Fruit fly (Drosophila melanogaster) ovary, adult (tissue): ENCODE results near the gene 5-HT2B.

ENCODE experiments used
- CG17801 ChIP-seq: fragments of 200-800 bp; optimal IDR thresholded peaks from 2 replicates; lab custom pipeline; 2019; ENCODE audit warnings: missing biosample characterization, mild to moderate bottlenecking, missing genetic modification characterization, moderate library complexity; ENCODE audit not compliant: partially characterized antibody

5-HT2B gene

dm6 chr3R:8577409-8578255 lies at the start of gene 5-HT2B:
TSS of gene 5-HT2B (plus strand) at chr3R:8578205.
- no peak for TF ChIP-seq CG17801 (GFP tag; lab: Kevin White, UChicago)

dm6 chr3R:8528862-8529261 lies 49.1 kb upstream of the 5-HT2B start, which contains the start of gene CG11741:
TSS of gene CG11741 (minus strand) at chr3R:8528877.
- TF ChIP-seq CG17801 (GFP tag; lab: Kevin White, UChicago): no peak

- TF ChIP-seq CG17801 (GFP tag; lab: Kevin White, UChicago): no peak
These were observed 32.1 kb upstream of the 5-HT2B start for dm6 chr3R:8545915-8546314.

dm6 chr3R:8552308-8552707 lies 25.7 kb upstream of the 5-HT2B start, which contains the start of gene Or85d:
TSS of gene Or85d (plus strand) at chr3R:8552608.
- TF ChIP-seq CG17801 (GFP tag; lab: Kevin White, UChicago): no peak

- no peak for TF ChIP-seq CG17801 (GFP tag; lab: Kevin White, UChicago)
These were observed 16.5 kb upstream of the 5-HT2B start, which contains the start of gene pch2 for dm6 chr3R:8561522-8561921. TSS of gene pch2 (minus strand) at chr3R:8561764.

dm6 chr3R:8562484-8562886 lies 15.5 kb upstream of the 5-HT2B start, which contains the start of the genes mRpS18A and CG31460:
TSS of gene mRpS18A (minus strand) at chr3R:8562593.
TSS of gene CG31460 (plus strand) at chr3R:8562673.
- TF ChIP-seq CG17801 (GFP tag; lab: Kevin White, UChicago): no peak

dm6 chr3R:8563774-8564173 lies 14.2 kb upstream of the 5-HT2B start, which contains the start of gene Cenp-C:
TSS of gene Cenp-C (plus strand) at chr3R:8564105.
- peak; percentile 17 for TF ChIP-seq CG17801 (GFP tag; lab: Kevin White, UChicago)

dm6 chr3R:8587859-8588258 lies 9.9 kb downstream of the 5-HT2B start:
- no peak for TF ChIP-seq CG17801 (GFP tag; lab: Kevin White, UChicago)

- no peak for TF ChIP-seq CG17801 (GFP tag; lab: Kevin White, UChicago)
These were observed 18.2 kb downstream of the 5-HT2B start for dm6 chr3R:8596161-8596560.

- no peak for TF ChIP-seq CG17801 (GFP tag; lab: Kevin White, UChicago)
These were observed 38.1 kb downstream of the 5-HT2B start for dm6 chr3R:8616149-8616548.

dm6 chr3R:8619089-8619488 lies 41.1 kb downstream of the 5-HT2B start:
- no peak for TF ChIP-seq CG17801 (GFP tag; lab: Kevin White, UChicago)

dm6 chr3R:8620737-8621136 lies 42.7 kb downstream of the 5-HT2B start:
- no peak for TF ChIP-seq CG17801 (GFP tag; lab: Kevin White, UChicago)

- no peak for TF ChIP-seq CG17801 (GFP tag; lab: Kevin White, UChicago)
These were observed 57.8 kb downstream of the 5-HT2B start, which contains the start of gene Or85e for dm6 chr3R:8635778-8636177. TSS of gene Or85e (minus strand) at chr3R:8635878.

dm6 chr3R:8638629-8639028 lies 60.6 kb downstream of the 5-HT2B start:
- TF ChIP-seq CG17801 (GFP tag; lab: Kevin White, UChicago): no peak

- TF ChIP-seq CG17801 (GFP tag; lab: Kevin White, UChicago): no peak
These were observed 64.5 kb downstream of the 5-HT2B start for dm6 chr3R:8642376-8642966.
